Worm (Caenorhabditis elegans) whole organism, late embryonic: Measurements from ENCODE around the gene Y32B12B.2.

Experiments used
- F13H6.1 ChIP-seq: sonication (generic microtip); optimal IDR thresholded peaks from 2 replicates; lab custom pipeline; 2016; ENCODE audit warnings: missing genetic modification characterization, missing compliant biosample characterization
- K09A11.1 ChIP-seq: sonication (generic microtip); optimal IDR thresholded peaks from 2 replicates; lab custom pipeline; 2017; ENCODE audit warnings: antibody characterized with exemption, mild to moderate bottlenecking, missing genetic modification characterization, missing compliant biosample characterization; ENCODE audit not compliant: insufficient read depth
- ahr-1 ChIP-seq: sonication (generic microtip); optimal IDR thresholded peaks from 2 replicates; lab custom pipeline; 2016; ENCODE audit warnings: missing genetic modification characterization, missing compliant biosample characterization
- ama-1 ChIP-seq: fragments of 150-350 bp; optimal IDR thresholded peaks from 2 replicates; lab custom pipeline; 2014
- ceh-22 ChIP-seq: sonication (generic microtip); optimal IDR thresholded peaks from 2 replicates; lab custom pipeline; 2017; ENCODE audit warnings: missing biosample characterization, missing genetic modification characterization
- dmd-4 ChIP-seq: sonication (generic microtip); optimal IDR thresholded peaks from 2 replicates; lab custom pipeline; 2016; ENCODE audit warnings: borderline replicate concordance, missing genetic modification characterization, missing compliant biosample characterization
- fkh-6 ChIP-seq: sonication (generic microtip); optimal IDR thresholded peaks from 2 replicates; lab custom pipeline; 2016; ENCODE audit warnings: missing genetic modification characterization, missing compliant biosample characterization
- nfya-1 ChIP-seq: sonication (generic microtip); optimal IDR thresholded peaks from 2 replicates; lab custom pipeline; 2017; ENCODE audit warnings: missing genetic modification characterization, mild to moderate bottlenecking, missing compliant biosample characterization, antibody characterized with exemption, moderate library complexity
- pax-1 ChIP-seq: fragments of 150-350 bp; optimal IDR thresholded peaks from 2 replicates; lab custom pipeline; 2014; ENCODE audit warnings: missing biosample characterization, missing genetic modification characterization
- sdc-2 ChIP-seq: sonication (generic microtip); optimal IDR thresholded peaks from 2 replicates; lab custom pipeline; 2016; ENCODE audit warnings: missing genotype, missing genetic modification characterization, missing compliant biosample characterization
- tbx-2 ChIP-seq: sonication (generic microtip); optimal IDR thresholded peaks from 2 replicates; lab custom pipeline; 2016; ENCODE audit warnings: missing genetic modification characterization, missing compliant biosample characterization

ce11 chrV:16570697-16571096 lies 32.5 kb downstream of the Y32B12B.2 start, which contains the start of gene nhr-233:
- TF ChIP-seq nfya-1 (no peak), fkh-6 (tag; lab: Kevin White, UChicago) (no peak), dmd-4 (tag; lab: Kevin White, UChicago) (no peak), ahr-1 (tag; lab: Kevin White, UChicago) (no peak), sdc-2 (tag; lab: Kevin White, UChicago) (no peak), tbx-2 (tag; lab: Kevin White, UChicago) (no peak), ama-1 (lab: Kevin White, UChicago) (no peak), pax-1 (tag; lab: Kevin White, UChicago) (no peak), K09A11.1 (no peak), F13H6.1 (no peak), ceh-22 (tag; lab: Kevin White, UChicago) (no peak)
